Fruit fly (Drosophila melanogaster): Measurements from ENCODE around the gene CG7646.

DNA sequence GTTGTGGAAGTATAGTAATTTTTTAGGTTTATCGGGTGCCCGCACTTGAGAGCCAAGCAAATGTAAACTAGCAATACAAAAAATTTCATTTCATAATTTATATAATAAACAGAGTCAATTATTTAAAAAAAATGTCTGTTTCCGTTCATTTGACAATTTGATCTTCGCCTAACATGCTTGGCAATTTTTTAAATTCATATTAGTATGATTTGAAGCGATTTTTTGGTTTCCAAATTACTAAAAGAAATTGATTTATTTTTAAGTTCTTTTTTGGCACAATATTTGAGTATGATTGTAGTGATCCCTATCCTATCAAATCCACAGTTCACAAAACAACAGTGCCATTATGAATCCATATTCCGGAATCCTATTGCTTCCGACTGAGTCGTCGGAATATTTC is 39.8 kb upstream of the CG7646 start, which contains the start of gene CG34258:
- TF ChIP-seq CG8478 (optimal IDR thresholded peaks at IDR 0.05) (no peak), CTCF (optimal IDR thresholded peaks at IDR 0.05) (no peak)
